Worm (Caenorhabditis elegans) whole organism, L4 larva: ENCODE measurements around the gene F58F12.2.
A peak's percentile ranks its signal among the peaks of the same experiment; 100 is the strongest.

ENCODE experiments used
- D1046.2 ChIP-seq: fragments of 200-800 bp; sonication (Bioruptor generic); IDR thresholded peaks from 2 replicates; pipeline ENCODE4 v1.3.6; 2022; ENCODE audit warnings: missing genetic modification characterization, missing compliant biosample characterization
- F10B5.3 ChIP-seq: sonication (generic microtip); optimal IDR thresholded peaks from 2 replicates; lab custom pipeline; 2016; ENCODE audit warnings: mild to moderate bottlenecking, missing genetic modification characterization, missing compliant biosample characterization
- F37D6.2 ChIP-seq: sonication (generic microtip); optimal IDR thresholded peaks from 2 replicates; lab custom pipeline; 2016; ENCODE audit warnings: mild to moderate bottlenecking, missing genetic modification characterization, missing compliant biosample characterization
- F44E2.7 ChIP-seq: fragments of 200-800 bp; sonication (Bioruptor generic); IDR thresholded peaks from 2 replicates; pipeline ENCODE4 v2.1.2; 2022; ENCODE audit warnings: missing genetic modification characterization, missing compliant biosample characterization
- R02D3.7 ChIP-seq: fragments of 150-350 bp; sonication (generic microtip); optimal IDR thresholded peaks from 3 replicates; lab custom pipeline; 2014; ENCODE audit warnings: missing biosample characterization, missing genetic modification characterization
- T26A8.4 ChIP-seq: fragments of 200-800 bp; sonication (Bioruptor generic); IDR thresholded peaks from 2 replicates; pipeline ENCODE4 v1.3.6; 2022; ENCODE audit warnings: missing genetic modification characterization, missing compliant biosample characterization
- Y48G9A.11 ChIP-seq: fragments of 200-800 bp; sonication (Bioruptor generic); IDR thresholded peaks from 2 replicates; pipeline ENCODE4 v1.3.6; 2022; ENCODE audit warnings: missing genetic modification reagents, missing genetic modification characterization, missing compliant biosample characterization
- ces-1 ChIP-seq: fragments of 150-350 bp; sonication (generic microtip); optimal IDR thresholded peaks from 4 replicates; lab custom pipeline; 2014; ENCODE audit warnings: missing biosample characterization, missing genetic modification reagents, missing genetic modification characterization
- daf-12 ChIP-seq: fragments of 150-350 bp; optimal IDR thresholded peaks from 2 replicates; lab custom pipeline; 2014; ENCODE audit warnings: missing biosample characterization, missing genetic modification reagents, missing genetic modification characterization
- daf-19 ChIP-seq: fragments of 200-800 bp; sonication (Bioruptor generic); conservative IDR thresholded peaks from 2 replicates; pipeline ENCODE4 v1.3.6; 2022; ENCODE audit warnings: missing genetic modification characterization, missing compliant biosample characterization
- dmd-6 ChIP-seq: fragments of 200-800 bp; sonication (Bioruptor generic); IDR thresholded peaks from 2 replicates; pipeline ENCODE4 v1.3.6; 2022; ENCODE audit warnings: missing genetic modification reagents, missing genetic modification characterization, missing compliant biosample characterization
- duxl-1 ChIP-seq: sonication (generic microtip); optimal IDR thresholded peaks from 2 replicates; lab custom pipeline; 2016; ENCODE audit warnings: mild to moderate bottlenecking, missing genetic modification characterization, moderate library complexity, missing compliant biosample characterization; ENCODE audit not compliant: poor library complexity
- hlh-11 ChIP-seq: fragments of 200-800 bp; sonication (Bioruptor generic); optimal IDR thresholded peaks from 2 replicates; lab custom pipeline; 2018; ENCODE audit warnings: mild to moderate bottlenecking, missing genetic modification characterization, missing compliant biosample characterization
- lim-7 ChIP-seq: fragments of 200-800 bp; sonication (Bioruptor generic); IDR thresholded peaks from 2 replicates; pipeline ENCODE4 v1.3.6; 2022; ENCODE audit warnings: missing genetic modification characterization, missing compliant biosample characterization
- lin-1 ChIP-seq: fragments of 200-800 bp; sonication (Bioruptor generic); IDR thresholded peaks from 2 replicates; pipeline ENCODE4 v1.3.6; 2022; ENCODE audit warnings: missing genetic modification reagents, missing genetic modification characterization, missing compliant biosample characterization
- lin-15B ChIP-seq: fragments of 150-350 bp; sonication (generic microtip); optimal IDR thresholded peaks from 3 replicates; lab custom pipeline; 2014; ENCODE audit warnings: missing biosample characterization, missing genetic modification characterization
- lin-38 ChIP-seq: fragments of 200-800 bp; sonication (Bioruptor generic); IDR thresholded peaks from 2 replicates; pipeline ENCODE4 v1.3.6; 2022; ENCODE audit warnings: missing genetic modification reagents, missing genetic modification characterization, missing compliant biosample characterization
- lsy-2 ChIP-seq, 2 experiments: fragments of 150-350 bp in 1 of 2; sonication (generic microtip) in 1 of 2; optimal IDR thresholded peaks; 2 replicates each; lab custom pipeline; 2014 to 2017; ENCODE audit warnings: missing biosample characterization in 2 of 2, missing genetic modification characterization in 2 of 2
- madf-5 ChIP-seq, 2 experiments: fragments of 200-800 bp; sonication (Bioruptor generic); IDR thresholded peaks; 2 replicates each; pipeline ENCODE4 v1.3.6; 2022; ENCODE audit warnings: missing compliant biosample characterization in 2 of 2, missing genetic modification characterization in 2 of 2
- mdl-1 ChIP-seq, 2 experiments: fragments of 150-350 bp in 1 of 2; sonication (generic microtip) in 1 of 2; optimal IDR thresholded peaks; 2 replicates each; lab custom pipeline; 2014 to 2017; ENCODE audit warnings: missing biosample characterization in 2 of 2, missing genetic modification characterization in 2 of 2
- mdt-29 ChIP-seq: fragments of 200-800 bp; sonication (Bioruptor generic); IDR thresholded peaks from 2 replicates; pipeline ENCODE4 v1.3.6; 2022; ENCODE audit warnings: missing genetic modification reagents, missing genetic modification characterization, missing compliant biosample characterization
- mep-1 ChIP-seq: fragments of 150-350 bp; sonication (generic microtip); optimal IDR thresholded peaks from 3 replicates; lab custom pipeline; 2014; ENCODE audit warnings: missing biosample characterization, missing genetic modification characterization
- mes-2 ChIP-seq: sonication (generic microtip); optimal IDR thresholded peaks from 2 replicates; lab custom pipeline; 2016; ENCODE audit warnings: missing genotype, mild to moderate bottlenecking, missing genetic modification characterization, missing compliant biosample characterization; ENCODE audit not compliant: poor library complexity, severe bottlenecking
- nhr-102 ChIP-seq: sonication (generic microtip); optimal IDR thresholded peaks from 2 replicates; lab custom pipeline; 2016; ENCODE audit warnings: mild to moderate bottlenecking, missing genetic modification characterization, moderate library complexity, missing compliant biosample characterization
- nhr-25 ChIP-seq: sonication (generic microtip); optimal IDR thresholded peaks from 2 replicates; lab custom pipeline; 2017; ENCODE audit warnings: missing genetic modification characterization, mild to moderate bottlenecking, missing compliant biosample characterization, antibody characterized with exemption, moderate library complexity, borderline replicate concordance; ENCODE audit not compliant: insufficient read depth
- nhr-41 ChIP-seq: fragments of 200-800 bp; sonication (Bioruptor generic); IDR thresholded peaks from 2 replicates; pipeline ENCODE4 v1.3.6; 2022; ENCODE audit warnings: missing genetic modification reagents, missing genetic modification characterization, missing compliant biosample characterization
- nhr-48 ChIP-seq: sonication (generic microtip); optimal IDR thresholded peaks from 2 replicates; lab custom pipeline; 2016; ENCODE audit warnings: mild to moderate bottlenecking, missing genetic modification characterization, missing compliant biosample characterization
- nhr-6 ChIP-seq: fragments of 150-350 bp; optimal IDR thresholded peaks from 2 replicates; lab custom pipeline; 2014; ENCODE audit warnings: missing biosample characterization, missing genetic modification characterization
- nhr-77 ChIP-seq: fragments of 150-350 bp; optimal IDR thresholded peaks from 2 replicates; lab custom pipeline; 2014; ENCODE audit warnings: missing biosample characterization, missing genetic modification characterization
- rbr-2 ChIP-seq: sonication (generic microtip); optimal IDR thresholded peaks from 2 replicates; lab custom pipeline; 2016; ENCODE audit warnings: missing genotype, missing genetic modification characterization, missing compliant biosample characterization
- set-16 ChIP-seq: fragments of 200-800 bp; sonication (Bioruptor generic); IDR thresholded peaks from 2 replicates; pipeline ENCODE4 v1.3.6; 2022; ENCODE audit warnings: missing genetic modification reagents, missing genetic modification characterization, missing compliant biosample characterization
- spr-3 ChIP-seq: fragments of 200-800 bp; sonication (Bioruptor generic); optimal IDR thresholded peaks from 2 replicates; lab custom pipeline; 2018; ENCODE audit warnings: mild to moderate bottlenecking, missing genetic modification characterization, missing compliant biosample characterization
- unc-130 ChIP-seq: sonication (generic microtip); optimal IDR thresholded peaks from 2 replicates; lab custom pipeline; 2016; ENCODE audit warnings: missing genetic modification reagents, missing genetic modification characterization, missing compliant biosample characterization
- unc-39 ChIP-seq: sonication (generic microtip); optimal IDR thresholded peaks from 2 replicates; lab custom pipeline; 2017; ENCODE audit warnings: missing biosample characterization, missing genetic modification characterization
- zag-1 ChIP-seq: fragments of 150-350 bp; optimal IDR thresholded peaks from 2 replicates; lab custom pipeline; 2014; ENCODE audit warnings: missing biosample characterization, missing genetic modification characterization
- ztf-7 ChIP-seq: fragments of 150-350 bp; optimal IDR thresholded peaks from 2 replicates; lab custom pipeline; 2014; ENCODE audit warnings: missing biosample characterization, missing genetic modification characterization

F58F12.2 gene

ce11 chrII:6370110-6370509 is 17.7 kb downstream of the F58F12.2 start (continued):
- TF ChIP-seq daf-12 (tag; lab: Kevin White, UChicago) (no peak), ces-1 (peak; percentile 47), F37D6.2 (tag; lab: Kevin White, UChicago) (peak; percentile 26), daf-19 (GFP tag; lab: Robert Waterston, UW) (peak; percentile 62; the same call in 1 of the 2 replicates), zag-1 (tag; lab: Kevin White, UChicago) (no peak), dmd-6 (GFP tag; lab: Robert Waterston, UW) (peak; percentile 80), D1046.2 (0 out of 2 replicates have a peak, but pooled peaks have one; percentile 38), mdl-1 (tag; optimal IDR thresholded peaks at IDR 0.05; lab: Kevin White, UChicago) (peak; percentile 90 to 95), R02D3.7 (tag; lab: Kevin White, UChicago) (no peak), nhr-6 (peak; percentile 84), T26A8.4 (peak; percentile 80), nhr-77 (tag; lab: Kevin White, UChicago) (peak; percentile 74), nhr-102 (tag; lab: Kevin White, UChicago) (peak; percentile 20), rbr-2 (tag; lab: Kevin White, UChicago) (peak; percentile 73), lim-7 (GFP tag; lab: Robert Waterston, UW) (no peak), lin-38 (GFP tag; lab: Robert Waterston, UW) (peak; percentile 94), set-16 (GFP tag; lab: Robert Waterston, UW) (peak; percentile 54), hlh-11 (tag; lab: Kevin White, UChicago) (peak; percentile 89), nhr-41 (peak; percentile 31; the same call in 1 of the 2 replicates), lin-1 (GFP tag; lab: Robert Waterston, UW) (peak; percentile 78), spr-3 (GFP tag; lab: Kevin White, UChicago) (peak; percentile 24), unc-39 (tag; lab: Kevin White, UChicago) (no peak), madf-5 (GFP tag; IDR thresholded peaks at IDR 0.05; lab: Robert Waterston, UW) (no peak), nhr-48 (peak; percentile 83), mes-2 (peak; percentile 75), F10B5.3 (no peak), lin-15B (tag; lab: Kevin White, UChicago) (peak; percentile 27), nhr-25 (tag; lab: Kevin White, UChicago) (peak; percentile 53), mdt-29 (GFP tag; lab: Robert Waterston, UW) (no peak), duxl-1 (tag; lab: Kevin White, UChicago) (no peak), lsy-2 (tag; optimal IDR thresholded peaks at IDR 0.05; lab: Kevin White, UChicago) (peak; percentile 69 to 88), mep-1 (peak; percentile 83)

ce11 chrII:6366696-6367095 is 21.1 kb downstream of the F58F12.2 start, which contains the start of gene ctsa-4.1:
ctsa-4.1 (plus strand) TSS chrII:6366996.
- TF ChIP-seq ztf-7 (tag; lab: Kevin White, UChicago) (peak; percentile 63), F44E2.7 (GFP tag; lab: Robert Waterston, UW) (no peak)

ce11 chrII:6365237-6365815 is 22.5 kb downstream of the F58F12.2 start, which contains the start of the genes ani-2 and clec-88:
ani-2 (minus strand) TSS chrII:6365367.
clec-88 (plus strand) TSS chrII:6365722.
- TF ChIP-seq unc-39 (tag; lab: Kevin White, UChicago) (no peak), Y48G9A.11 (GFP tag; lab: Robert Waterston, UW) (no peak), lin-38 (GFP tag; lab: Robert Waterston, UW) (peak; percentile 64), unc-130 (GFP tag; lab: Kevin White, UChicago) (peak; percentile 87)
